Fruit fly (Drosophila melanogaster): ENCODE results near the gene Cox10.
A peak's percentile ranks its signal among the peaks of the same experiment; 100 is the strongest.

Cox10 gene

dm6 chr2L:10362408-10363067 lies 31.3 kb downstream of the Cox10 start, which contains the start of the genes Cand1 and pim (continued):
- TF ChIP-seq run (tag; optimal IDR thresholded peaks at IDR 0.05) (no peak), CHES-1-like (GFP tag; optimal IDR thresholded peaks at IDR 0.05) (no peak), CG6854 (GFP tag; optimal IDR thresholded peaks at IDR 0.05) (no peak), CG1233 (GFP tag; optimal IDR thresholded peaks at IDR 0.05) (no peak), stwl (tag; optimal IDR thresholded peaks at IDR 0.05) (peak; percentile 42), CoRest (tag; optimal IDR thresholded peaks at IDR 0.05) (peak; percentile 59), CG2116 (GFP tag; optimal IDR thresholded peaks at IDR 0.05) (peak; percentile 31), CG5245 (GFP tag; optimal IDR thresholded peaks at IDR 0.05) (no peak), Abd-B (GFP tag; optimal IDR thresholded peaks at IDR 0.05) (peak; percentile 36), nerfin-2 (GFP tag; IDR thresholded peaks at IDR 0.05; ENCODE audit: partially characterized antibody) (no peak), Vsx1 (GFP tag; optimal IDR thresholded peaks at IDR 0.05) (no peak), CG7372 (GFP tag; IDR thresholded peaks at IDR 0.05) (no peak), CG33557 (GFP tag; optimal IDR thresholded peaks at IDR 0.05) (peak; percentile 10), Elba2 (GFP tag; optimal IDR thresholded peaks at IDR 0.05) (no peak), CG3726 (GFP tag; IDR thresholded peaks at IDR 0.05) (no peak), Nf-YC (tag; optimal IDR thresholded peaks at IDR 0.05) (peak; percentile 65), dysf (GFP tag; IDR thresholded peaks at IDR 0.05) (no peak), CrebB (tag; optimal IDR thresholded peaks at IDR 0.05) (no peak), dimm (GFP tag; IDR thresholded peaks at IDR 0.05) (no peak), CG3995 (GFP tag; optimal IDR thresholded peaks at IDR 0.05) (no peak), B-H2 (GFP tag; optimal IDR thresholded peaks at IDR 0.05) (no peak), bsh (GFP tag; optimal IDR thresholded peaks at IDR 0.05) (no peak), CG9876 (GFP tag; optimal IDR thresholded peaks at IDR 0.05) (no peak), Dp (GFP tag; optimal IDR thresholded peaks at IDR 0.05) (peak; percentile 77), tna (GFP tag; IDR thresholded peaks at IDR 0.05; ENCODE audit: partially characterized antibody) (no peak), Oli (tag; optimal IDR thresholded peaks at IDR 0.05) (no peak), sug (tag; optimal IDR thresholded peaks at IDR 0.05) (peak; percentile 33), gro (GFP tag; optimal IDR thresholded peaks at IDR 0.05) (no peak), YL-1 (GFP tag; optimal IDR thresholded peaks at IDR 0.05) (peak; percentile 52), CG9817 (tag; optimal IDR thresholded peaks at IDR 0.05) (no peak), Mes4 (GFP tag; optimal IDR thresholded peaks at IDR 0.05) (no peak), CG10431 (GFP tag; optimal IDR thresholded peaks at IDR 0.05) (peak; percentile 36), kni (GFP tag; optimal IDR thresholded peaks at IDR 0.05) (no peak), Sry-β (GFP tag; optimal IDR thresholded peaks at IDR 0.05) (no peak), hbn (GFP tag; IDR thresholded peaks at IDR 0.05; ENCODE audit: partially characterized antibody) (peak; percentile 46; the same call in 1 of the 2 replicates), bowl (GFP tag; IDR thresholded peaks at IDR 0.05) (no peak), CG15269 (tag; optimal IDR thresholded peaks at IDR 0.05) (no peak), disco-r (GFP tag; optimal IDR thresholded peaks at IDR 0.05) (no peak), ftz-f1 (GFP tag; optimal IDR thresholded peaks at IDR 0.05) (no peak), zfh2 (GFP tag; optimal IDR thresholded peaks at IDR 0.05) (no peak), GATAe (GFP tag; conservative IDR thresholded peaks at IDR 0.05) (no peak), CG17385 (GFP tag; optimal IDR thresholded peaks at IDR 0.05) (no peak), Kr (GFP tag; optimal IDR thresholded peaks at IDR 0.05) (no peak), TFAM (GFP tag; optimal IDR thresholded peaks at IDR 0.05) (no peak), Deaf1 (tag; optimal IDR thresholded peaks at IDR 0.05) (no peak), CG10959 (GFP tag; IDR thresholded peaks at IDR 0.05) (no peak), CG7987 (GFP tag; optimal IDR thresholded peaks at IDR 0.05) (no peak), CG30403 (GFP tag; optimal IDR thresholded peaks at IDR 0.05) (peak; percentile 3), CG32772 (GFP tag; IDR thresholded peaks at IDR 0.05) (no peak), CG18599 (GFP tag; optimal IDR thresholded peaks at IDR 0.05) (no peak)

All from whole organism, embryonic.